Fruit fly (Drosophila melanogaster): ENCODE results near the gene CG34028.
A peak's percentile ranks its signal among the peaks of the same experiment; 100 is the strongest.

CG34028 gene

DNA sequence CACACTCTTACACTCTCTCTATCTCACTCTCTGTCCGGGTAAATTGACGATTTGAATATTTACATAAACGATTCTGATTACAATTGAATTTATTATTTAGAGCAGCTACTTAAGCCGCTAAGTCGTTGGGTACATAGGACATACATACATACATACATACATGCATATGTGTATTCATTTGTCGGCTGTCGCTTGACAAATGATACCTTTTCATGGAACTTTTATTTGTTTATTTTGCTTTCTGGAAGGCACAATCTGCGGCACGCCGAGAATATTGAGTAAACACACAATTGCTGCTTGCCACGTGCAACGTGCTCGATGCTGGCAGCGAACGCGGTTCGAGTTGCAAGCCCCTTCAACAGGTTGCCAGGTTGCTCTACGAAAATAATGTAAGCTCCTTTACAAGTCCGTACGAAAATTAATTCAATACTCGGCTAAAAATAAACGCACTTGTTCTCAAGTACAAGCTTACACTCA, 10.5 kb upstream of the CG34028 start:
- no peak for TF ChIP-seq noc (tag; optimal IDR thresholded peaks at IDR 0.05)

DNA sequence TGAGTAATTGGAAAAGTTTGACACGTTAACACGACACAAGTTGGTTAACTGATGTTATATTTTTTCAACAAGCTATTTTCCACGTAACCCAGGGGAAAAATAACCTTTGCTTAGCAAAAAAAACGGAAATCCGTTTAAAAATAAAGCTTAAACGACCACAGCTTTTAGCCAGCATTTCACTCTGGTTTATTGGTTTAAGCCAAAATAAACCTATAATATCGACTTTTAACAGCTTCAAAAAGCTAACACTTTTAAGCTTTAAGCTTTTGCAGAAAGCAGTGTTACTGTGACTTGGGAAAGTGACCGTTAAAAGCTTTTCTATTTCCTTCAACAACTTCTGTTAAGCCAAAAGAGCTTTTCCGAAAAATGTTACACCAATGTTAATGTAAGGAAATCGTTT, 9.0 kb upstream of the CG34028 start:
- no peak for TF ChIP-seq noc (tag; optimal IDR thresholded peaks at IDR 0.05)

DNA sequence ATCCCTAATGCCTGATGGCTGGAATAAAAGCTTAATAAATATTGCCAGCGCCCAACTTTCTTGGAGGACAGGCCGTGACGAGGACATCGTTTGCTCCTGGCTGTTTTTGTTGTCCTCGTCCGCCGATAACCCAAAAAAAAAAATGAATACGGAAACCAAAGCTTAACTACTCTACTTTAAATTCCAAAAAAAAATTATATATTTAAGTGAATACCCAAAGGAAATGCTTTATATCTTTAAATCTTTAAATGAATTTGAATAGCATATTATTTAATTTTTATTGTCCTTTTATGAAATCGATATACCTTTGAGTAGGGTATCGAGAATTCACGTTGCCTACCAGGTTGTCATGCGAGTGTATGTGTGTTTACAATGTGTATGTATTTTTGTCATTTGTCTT, 8.9 kb downstream of the CG34028 start:
- no peak for TF ChIP-seq noc (tag; optimal IDR thresholded peaks at IDR 0.05)

DNA sequence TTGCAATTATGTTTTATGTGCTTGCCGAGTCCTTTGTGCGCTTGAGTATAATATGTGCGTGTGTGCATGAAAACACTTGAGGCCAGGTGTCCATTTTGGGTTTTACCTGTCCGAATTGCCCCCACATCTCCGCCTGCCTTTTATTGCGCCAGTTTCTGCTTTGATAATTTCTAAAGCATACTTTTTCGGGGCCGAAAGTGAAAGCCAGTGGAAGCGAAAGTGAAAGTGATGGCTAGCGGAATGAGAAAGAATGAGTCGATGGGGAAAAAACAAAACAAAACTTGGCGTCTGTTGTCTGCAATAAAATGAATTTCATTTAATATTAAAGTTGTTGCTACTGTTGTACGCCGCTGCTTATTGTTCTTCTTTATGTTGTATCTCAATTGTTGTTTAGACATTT, 12.2 kb downstream of the CG34028 start:
- TF ChIP-seq noc (tag; optimal IDR thresholded peaks at IDR 0.05): no peak

DNA sequence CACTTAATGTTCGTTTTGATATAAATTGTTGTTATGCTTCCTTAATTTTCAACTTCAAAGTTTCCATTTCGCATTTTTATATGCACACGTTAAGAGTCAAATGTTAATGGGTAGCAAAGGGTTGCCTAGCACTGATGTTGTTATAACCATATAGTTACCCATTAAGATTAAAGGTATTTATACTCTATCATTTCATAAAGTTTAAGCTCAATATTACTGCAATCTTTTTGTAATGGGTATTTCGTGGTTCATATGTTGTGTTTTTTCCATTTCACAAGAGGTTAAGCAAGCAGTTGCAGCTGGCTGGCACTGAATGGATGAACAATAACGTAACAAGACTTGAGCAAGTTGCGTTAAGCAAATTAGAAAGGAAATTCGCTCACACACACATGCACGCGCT, 20.5 kb downstream of the CG34028 start:
- no peak for TF ChIP-seq noc (tag; optimal IDR thresholded peaks at IDR 0.05)

DNA sequence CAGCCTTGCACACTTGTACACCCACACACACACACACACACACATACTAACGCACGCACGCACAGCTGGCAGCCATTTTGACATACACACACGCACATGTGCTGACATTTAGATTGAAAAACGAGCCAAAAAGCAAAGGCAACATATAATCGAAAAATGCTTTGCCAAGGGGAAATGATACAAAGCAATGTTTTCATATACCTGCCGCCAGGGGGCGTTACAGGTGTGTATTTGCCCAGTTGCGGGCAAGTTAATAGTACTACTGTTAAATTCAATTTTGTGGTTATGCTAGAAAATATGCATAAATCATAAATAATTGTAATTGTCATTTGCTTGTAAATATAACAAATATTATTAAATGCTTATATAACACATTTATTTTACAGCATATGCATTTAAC, 21.1 kb downstream of the CG34028 start:
- TF ChIP-seq noc (tag; optimal IDR thresholded peaks at IDR 0.05): no peak

DNA sequence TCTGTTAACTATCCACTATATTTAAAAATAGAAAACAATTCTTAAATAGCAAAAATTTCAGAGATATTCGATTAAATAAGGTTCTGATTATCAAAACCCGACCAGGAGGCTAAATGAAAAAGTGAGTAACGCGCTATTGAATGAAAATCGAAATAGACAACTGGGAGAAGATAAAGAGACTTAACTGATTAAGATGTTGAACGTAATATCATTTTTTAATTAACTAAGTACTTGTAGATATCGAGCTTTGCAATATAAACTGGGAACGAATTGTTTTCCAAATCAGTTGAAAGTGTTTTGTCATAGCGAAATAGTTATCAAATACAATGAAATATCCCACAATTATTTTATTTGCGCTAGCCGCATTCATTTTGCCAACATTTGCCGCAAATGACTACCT, 22.2 kb downstream of the CG34028 start, which contains the start of gene CG34026:
Gene CG34026, plus strand, starts transcription at position 301 of the 400 bp plus-strand sequence.
- TF ChIP-seq noc (tag; optimal IDR thresholded peaks at IDR 0.05): no peak

DNA sequence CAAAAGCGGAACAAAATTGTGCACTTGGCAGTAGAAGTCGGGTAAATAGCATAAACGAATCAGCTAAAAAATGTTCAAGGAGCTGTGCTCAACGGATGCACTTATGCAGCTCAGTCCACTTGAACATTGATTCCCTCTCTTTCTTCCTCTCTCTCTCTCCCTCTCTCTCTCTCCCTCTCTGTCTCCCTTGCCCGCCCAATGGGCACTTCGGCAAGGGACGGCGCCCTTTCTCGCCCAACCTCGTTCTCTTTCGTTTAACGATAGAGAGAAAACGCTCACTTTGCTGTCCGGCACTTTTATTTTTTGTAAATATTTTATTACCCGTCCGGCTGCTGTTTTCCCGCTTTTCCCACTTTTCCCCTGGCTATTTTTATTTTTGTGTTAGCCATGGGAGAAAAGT, 33.1 kb downstream of the CG34028 start:
- no peak for TF ChIP-seq noc (tag; optimal IDR thresholded peaks at IDR 0.05)

DNA sequence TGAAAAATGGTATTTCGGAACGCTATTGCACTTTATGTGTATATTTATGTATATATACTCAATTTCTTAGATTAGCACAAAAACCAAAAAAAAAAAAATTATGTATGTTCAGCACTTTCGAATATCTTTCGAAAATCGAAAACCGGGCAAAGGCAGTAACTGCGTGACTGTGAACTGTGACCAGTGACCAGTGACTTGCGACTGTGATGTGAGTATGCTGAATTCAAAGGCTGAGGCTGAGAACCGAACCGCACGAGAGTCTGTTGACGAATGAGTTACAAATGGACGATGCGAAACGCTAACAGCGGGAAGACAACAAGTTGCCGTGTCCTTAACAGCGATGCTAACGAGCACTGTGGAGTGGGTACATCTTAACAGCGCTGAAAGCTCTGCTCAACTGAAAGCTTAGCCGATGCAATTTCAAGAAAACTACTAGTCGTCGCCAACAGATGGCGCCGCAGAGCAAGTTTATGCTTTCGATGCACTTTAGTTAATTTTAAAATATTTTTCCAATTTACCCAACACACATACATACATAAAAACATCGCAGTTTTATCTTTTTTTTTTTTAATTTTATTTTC, 39.3 kb downstream of the CG34028 start, which contains the start of gene CG32700:
Gene CG32700, minus strand, starts transcription at position 274 of the 581 bp plus-strand sequence.
- no peak for TF ChIP-seq noc (tag; optimal IDR thresholded peaks at IDR 0.05)

DNA sequence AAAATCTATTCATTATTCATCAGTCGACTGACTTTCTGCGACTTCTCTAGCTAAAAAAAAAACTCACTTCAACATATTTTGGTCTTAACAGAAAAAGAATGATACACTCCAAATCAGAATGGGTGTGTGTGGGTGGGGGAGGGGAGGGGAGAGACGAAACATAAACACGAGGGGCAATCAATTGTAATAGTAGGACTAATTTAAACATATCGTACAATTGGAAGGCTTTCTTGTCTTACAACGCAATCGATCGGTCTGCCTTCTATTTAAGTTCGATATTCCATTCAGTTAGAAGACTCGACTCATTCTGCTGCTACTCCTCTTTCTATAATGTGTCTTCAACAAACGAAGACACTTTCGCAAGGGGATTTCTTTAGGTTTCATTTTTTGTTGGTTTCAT, 39.9 kb downstream of the CG34028 start:
- TF ChIP-seq noc (tag; optimal IDR thresholded peaks at IDR 0.05): no peak

DNA sequence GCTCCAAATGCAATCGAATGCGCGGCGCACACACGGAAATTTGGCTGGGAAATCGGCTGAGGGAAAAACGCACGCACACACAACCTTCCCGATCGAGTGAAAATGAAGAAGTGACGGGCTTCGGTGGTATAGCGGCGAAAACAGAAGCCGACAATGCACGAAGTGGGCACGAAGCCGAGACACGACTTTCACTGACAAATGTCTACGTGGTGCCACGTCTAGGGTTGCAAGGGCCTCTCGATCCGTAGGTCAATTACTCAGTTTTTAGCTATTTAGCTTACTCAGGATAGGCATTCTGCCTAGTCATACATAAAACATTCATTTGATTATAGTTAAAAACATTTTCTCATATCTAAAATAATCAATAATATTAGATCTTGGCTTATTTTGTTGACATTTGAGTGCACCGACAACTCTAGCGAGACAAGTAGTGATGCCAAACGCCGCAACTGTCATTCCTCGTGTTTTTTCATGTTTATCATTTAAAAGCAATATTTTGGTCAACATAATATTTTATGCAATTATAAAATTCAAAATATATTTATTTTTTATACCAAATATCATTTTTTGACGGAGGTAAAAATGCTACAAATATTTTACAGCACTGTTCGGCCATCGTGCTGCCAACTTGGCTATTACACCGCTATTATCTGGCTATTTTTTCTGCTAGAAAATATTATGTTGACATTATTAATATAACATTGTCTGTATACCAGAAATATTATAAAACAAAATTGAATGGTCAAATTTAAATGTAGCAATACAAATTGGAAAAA, 42.4 kb downstream of the CG34028 start:
- TF ChIP-seq noc (tag; optimal IDR thresholded peaks at IDR 0.05): peak; percentile 88

DNA sequence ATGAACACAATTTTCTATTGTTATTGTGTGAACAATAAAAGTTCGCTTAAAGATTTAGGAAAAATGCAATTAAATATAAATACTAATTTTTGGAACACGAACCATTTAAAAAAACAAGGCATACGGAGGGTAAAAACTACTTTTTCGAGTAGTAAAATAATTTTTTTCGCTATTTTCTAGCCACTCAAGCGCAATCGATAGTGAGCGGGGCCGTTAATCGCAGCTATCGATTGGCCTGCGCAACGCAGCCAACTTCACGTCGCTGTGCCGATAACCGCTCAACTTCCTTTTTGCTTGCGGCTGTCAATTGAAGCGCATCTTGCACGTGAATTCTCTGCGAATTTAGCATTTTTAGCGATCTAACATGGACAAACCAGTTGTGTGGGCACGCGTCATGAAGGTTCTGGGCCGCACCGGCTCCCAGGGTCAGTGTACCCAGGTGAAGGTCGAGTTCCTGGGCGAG, 43.1 kb downstream of the CG34028 start, which contains the start of gene RpS28b:
Gene RpS28b, plus strand, starts transcription at position 278 of the 463 bp plus-strand sequence.
- peak; percentile 66 for TF ChIP-seq noc (tag; optimal IDR thresholded peaks at IDR 0.05)

DNA sequence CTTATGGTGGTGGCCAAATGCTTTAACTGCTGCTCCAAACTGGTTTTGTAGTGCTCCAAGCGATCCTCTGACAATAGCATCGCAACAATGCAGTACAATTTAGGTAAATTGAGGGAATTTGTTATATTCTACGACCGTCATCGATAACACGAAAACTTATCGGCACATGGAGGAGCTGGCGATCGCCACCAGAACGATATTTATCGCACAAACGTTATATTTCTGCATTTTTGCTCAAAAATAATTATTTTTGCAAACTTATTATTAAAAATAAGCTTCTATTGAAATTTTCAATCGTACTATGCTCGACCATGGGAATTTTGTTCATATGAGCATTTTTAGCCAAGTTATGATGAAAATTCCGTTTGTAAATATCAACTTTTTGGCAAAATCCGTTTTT, 45.1 kb downstream of the CG34028 start, which contains the start of gene CG15317:
Gene CG15317, minus strand, starts transcription at position 148 of the 400 bp plus-strand sequence.
- TF ChIP-seq noc (tag; optimal IDR thresholded peaks at IDR 0.05): no peak
